Worm (Caenorhabditis elegans): ENCODE results near the gene rabr-4.

DNA sequence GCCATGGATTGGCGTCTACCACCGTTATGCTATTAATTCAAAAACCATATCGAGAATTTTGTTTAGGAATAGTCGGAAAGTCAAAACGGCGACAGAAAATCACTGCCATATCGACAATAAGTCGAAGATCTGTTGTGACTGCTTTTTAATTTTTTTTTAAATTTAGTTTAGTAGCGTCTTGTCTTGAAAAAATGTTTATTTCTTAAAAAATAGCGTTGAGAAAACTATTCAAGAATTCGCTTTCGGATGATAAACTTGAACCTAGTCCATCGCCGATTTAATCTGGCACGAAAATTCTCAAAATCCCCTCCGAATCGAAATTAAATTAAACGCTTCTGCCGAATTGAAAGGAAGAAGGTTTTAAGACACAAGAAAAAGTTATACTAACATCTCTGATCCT, 2.6 kb upstream of the rabr-4 start, which contains the start of gene srh-279:
- no peak for TF ChIP-seq ZK546.5 (tag; optimal IDR thresholded peaks at IDR 0.05)
- no peak for TF ChIP-seq unc-62 (GFP tag; optimal IDR thresholded peaks at IDR 0.05)
- TF ChIP-seq elt-1 (tag; optimal IDR thresholded peaks at IDR 0.05): no peak
- no peak for TF ChIP-seq nhr-77 (tag; optimal IDR thresholded peaks at IDR 0.05)
- no peak for TF ChIP-seq zag-1 (tag; optimal IDR thresholded peaks at IDR 0.05)
- TF ChIP-seq snpc-4 (tag; optimal IDR thresholded peaks at IDR 0.05): no peak
- TF ChIP-seq fos-1 (tag; optimal IDR thresholded peaks at IDR 0.05): no peak
- no peak for TF ChIP-seq ztf-11 (tag; optimal IDR thresholded peaks at IDR 0.05)
- TF ChIP-seq ceh-16 (tag; optimal IDR thresholded peaks at IDR 0.05): no peak
- no peak for TF ChIP-seq nhr-12 (tag; optimal IDR thresholded peaks at IDR 0.05)

All from whole organism, L3 larva.